Fruit fly (Drosophila melanogaster): ENCODE data around the gene CG13893.
A peak's percentile ranks its signal among the peaks of the same experiment; 100 is the strongest.

DNA sequence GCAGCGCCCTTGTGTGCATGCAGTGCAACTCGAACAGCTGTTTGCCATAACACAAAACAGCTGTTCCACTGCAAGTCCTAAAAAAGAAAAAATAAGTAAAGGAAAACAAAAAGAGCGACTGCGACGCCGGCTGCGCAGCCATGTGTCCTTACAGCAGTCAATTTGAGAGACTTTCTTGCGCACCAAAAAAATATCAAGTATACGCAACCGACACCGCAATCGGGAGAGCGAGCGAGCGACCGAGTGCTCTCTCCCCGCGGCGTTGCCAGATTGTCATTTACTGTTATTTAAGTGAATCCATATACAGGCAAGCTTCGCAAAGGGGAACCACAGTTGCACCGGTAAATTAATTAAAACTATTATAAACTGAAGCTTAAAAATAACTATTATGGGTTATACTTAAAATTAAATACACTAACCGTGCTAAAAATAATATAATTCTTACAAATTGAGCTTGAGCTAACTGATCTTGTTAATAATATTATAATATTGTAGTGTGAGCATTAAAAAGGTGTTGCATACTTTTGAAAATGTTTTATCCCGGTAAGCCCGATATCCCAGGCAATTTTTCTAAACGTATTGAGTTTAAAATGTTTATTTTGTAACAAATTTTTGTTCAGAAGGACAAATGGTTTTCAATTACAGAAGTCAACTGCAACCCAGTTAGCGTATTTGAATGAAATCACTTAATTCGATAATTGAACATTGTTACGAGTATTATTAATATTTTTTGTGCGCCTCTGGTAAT, 26.3 kb upstream of the CG13893 start:
- TF ChIP-seq CG7101 (tag; optimal IDR thresholded peaks at IDR 0.05) (peak; percentile 39), bab1 (GFP tag; optimal IDR thresholded peaks at IDR 0.05) (no peak), cic (GFP tag; optimal IDR thresholded peaks at IDR 0.05) (peak; percentile 7), Hr96 (GFP tag; optimal IDR thresholded peaks at IDR 0.05) (peak; percentile 54), ovo (GFP tag; optimal IDR thresholded peaks at IDR 0.05) (peak; percentile 37), pad (GFP tag; optimal IDR thresholded peaks at IDR 0.05) (no peak), Clk (GFP tag; optimal IDR thresholded peaks at IDR 0.05) (no peak), CG1620 (GFP tag; optimal IDR thresholded peaks at IDR 0.05) (peak; percentile 14), Mnt (GFP tag; optimal IDR thresholded peaks at IDR 0.05) (peak; percentile 26), CG14711 (tag; optimal IDR thresholded peaks at IDR 0.05) (no peak), kay (GFP tag; ENCODE audit: borderline replicate concordance) (peak; percentile 76)

Measured in whole organism, adult.